Fruit fly (Drosophila melanogaster) whole organism, embryonic: ENCODE data around the gene CG32102.

Source experiments
- Atf-2 ChIP-seq: fragments of 200-800 bp; sonication (Bioruptor generic); optimal IDR thresholded peaks from 2 replicates; lab custom pipeline; 2016; ENCODE audit warnings: missing biosample characterization, missing genetic modification characterization
- Bdp1 ChIP-seq: fragments of 200-800 bp; sonication (Bioruptor generic); optimal IDR thresholded peaks from 3 replicates; lab custom pipeline; 2016; ENCODE audit warnings: missing biosample characterization, missing genetic modification characterization
- CG10565 ChIP-seq: fragments of 200-800 bp; sonication (Bioruptor generic); optimal IDR thresholded peaks from 3 replicates; lab custom pipeline; 2016; ENCODE audit warnings: missing biosample characterization, mild to moderate bottlenecking, missing genetic modification characterization
- CG10959 ChIP-seq: fragments of 200-800 bp; sonication (Bioruptor generic); IDR thresholded peaks from 2 replicates; pipeline ENCODE4 v1.3.6; 2022; ENCODE audit warnings: missing biosample characterization, missing genetic modification characterization
- CG11695 ChIP-seq: fragments of 200-800 bp; sonication (Bioruptor generic); IDR thresholded peaks from 3 replicates; pipeline ENCODE4 v1.3.6; 2022; ENCODE audit warnings: missing biosample characterization, missing genetic modification characterization
- CG13123 ChIP-seq: fragments of 200-800 bp; sonication (Bioruptor generic); optimal IDR thresholded peaks from 2 replicates; lab custom pipeline; 2016; ENCODE audit warnings: missing biosample characterization, missing genetic modification characterization
- CG17912 ChIP-seq: fragments of 200-800 bp; sonication (Bioruptor generic); optimal IDR thresholded peaks from 2 replicates; lab custom pipeline; 2018; ENCODE audit warnings: missing biosample characterization, mild to moderate bottlenecking, missing genetic modification characterization
- CG2712 ChIP-seq: fragments of 200-800 bp; optimal IDR thresholded peaks from 3 replicates; lab custom pipeline; 2019; ENCODE audit warnings: missing biosample characterization, mild to moderate bottlenecking, missing genetic modification characterization, moderate library complexity
- CG3163 ChIP-seq: fragments of 200-800 bp; sonication (Bioruptor generic); optimal IDR thresholded peaks from 3 replicates; lab custom pipeline; 2016; ENCODE audit warnings: missing biosample characterization, missing genetic modification characterization
- CG3847 ChIP-seq: fragments of 200-800 bp; sonication (Bioruptor generic); IDR thresholded peaks from 2 replicates; pipeline ENCODE4 v1.3.6; 2022; ENCODE audit warnings: missing biosample characterization, missing genetic modification characterization
- CG4707 ChIP-seq: fragments of 200-800 bp; sonication (Bioruptor generic); optimal IDR thresholded peaks from 2 replicates; lab custom pipeline; 2018; ENCODE audit warnings: missing biosample characterization, mild to moderate bottlenecking, missing genetic modification characterization, moderate library complexity
- CG4820 ChIP-seq: fragments of 200-800 bp; sonication (Bioruptor generic); optimal IDR thresholded peaks from 3 replicates; lab custom pipeline; 2016; ENCODE audit warnings: missing biosample characterization, missing genetic modification characterization
- CG5245 ChIP-seq: fragments of 200-800 bp; sonication (Bioruptor generic); optimal IDR thresholded peaks from 3 replicates; lab custom pipeline; 2016; ENCODE audit warnings: missing biosample characterization, missing genetic modification characterization
- CG5953 ChIP-seq: fragments of 200-800 bp; sonication (Bioruptor generic); IDR thresholded peaks from 2 replicates; pipeline ENCODE4 v1.3.6; 2022; ENCODE audit warnings: missing biosample characterization, missing genetic modification characterization
- CG7928 ChIP-seq: fragments of 200-800 bp; sonication (Bioruptor generic); optimal IDR thresholded peaks from 2 replicates; lab custom pipeline; 2017; ENCODE audit warnings: missing biosample characterization, mild to moderate bottlenecking, missing genetic modification characterization
- CG9817 ChIP-seq: fragments of 200-800 bp; sonication (Bioruptor generic); optimal IDR thresholded peaks from 2 replicates; lab custom pipeline; 2018; ENCODE audit warnings: missing biosample characterization, mild to moderate bottlenecking, missing genetic modification characterization, moderate library complexity
- CG9876 ChIP-seq: fragments of 200-800 bp; sonication (Bioruptor generic); optimal IDR thresholded peaks from 2 replicates; lab custom pipeline; 2016; ENCODE audit warnings: missing biosample characterization, missing genetic modification characterization
- CTCF ChIP-seq: fragments of 200-800 bp; sonication (Bioruptor generic); optimal IDR thresholded peaks from 2 replicates; lab custom pipeline; 2017; ENCODE audit warnings: missing biosample characterization, mild to moderate bottlenecking, missing genetic modification characterization, moderate library complexity
- CoRest ChIP-seq: fragments of 200-800 bp; sonication (Bioruptor generic); optimal IDR thresholded peaks from 3 replicates; lab custom pipeline; 2018; ENCODE audit warnings: missing biosample characterization, mild to moderate bottlenecking, missing genetic modification characterization, moderate library complexity
- Dip3 ChIP-seq: fragments of 200-800 bp; sonication (Bioruptor generic); optimal IDR thresholded peaks from 3 replicates; lab custom pipeline; 2016; ENCODE audit warnings: missing biosample characterization, missing genetic modification characterization
- Ets97D ChIP-seq: fragments of 200-800 bp; sonication (Bioruptor generic); optimal IDR thresholded peaks from 3 replicates; lab custom pipeline; 2016; ENCODE audit warnings: missing biosample characterization, missing genetic modification characterization
- Gug ChIP-seq: fragments of 200-800 bp; sonication (Bioruptor generic); IDR thresholded peaks from 4 replicates; pipeline ENCODE4 v1.3.6; 2022; ENCODE audit warnings: missing biosample characterization, missing genetic modification characterization
- HmgZ ChIP-seq: fragments of 200-800 bp; sonication (Bioruptor generic); optimal IDR thresholded peaks from 2 replicates; lab custom pipeline; 2018; ENCODE audit warnings: missing biosample characterization, mild to moderate bottlenecking, missing genetic modification characterization
- Hr39 ChIP-seq: fragments of >200 bp; optimal IDR thresholded peaks from 2 replicates; lab custom pipeline; 2017
- MBD-R2 ChIP-seq: fragments of 200-800 bp; sonication (Bioruptor generic); IDR thresholded peaks from 2 replicates; pipeline ENCODE4 v1.3.6; 2022; ENCODE audit warnings: missing biosample characterization, missing genetic modification characterization
- MESR4 ChIP-seq: fragments of 200-800 bp; sonication (Bioruptor generic); optimal IDR thresholded peaks from 2 replicates; lab custom pipeline; 2018; ENCODE audit warnings: missing biosample characterization, mild to moderate bottlenecking, missing genetic modification characterization, moderate library complexity
- Max ChIP-seq: fragments of 200-800 bp; sonication (Bioruptor generic); optimal IDR thresholded peaks from 2 replicates; lab custom pipeline; 2016; ENCODE audit warnings: missing biosample characterization, mild to moderate bottlenecking, missing genetic modification characterization
- NK7.1 ChIP-seq: fragments of 200-800 bp; sonication (Bioruptor generic); optimal IDR thresholded peaks from 3 replicates; lab custom pipeline; 2016; ENCODE audit warnings: missing biosample characterization, missing genetic modification characterization
- Nf-YA ChIP-seq: fragments of 200-800 bp; sonication (Bioruptor generic); IDR thresholded peaks from 2 replicates; pipeline ENCODE4 v1.3.6; 2022; ENCODE audit warnings: missing biosample characterization, missing genetic modification characterization
- bsh ChIP-seq, 2 experiments: fragments of 200-800 bp; sonication (Bioruptor generic); optimal IDR thresholded peaks; 2 replicates each; lab custom pipeline; 2017 to 2018; ENCODE audit warnings: mild to moderate bottlenecking in 2 of 2, missing biosample characterization in 2 of 2, missing genetic modification characterization in 2 of 2, moderate library complexity in 1 of 2
- cas ChIP-seq: fragments of 200-800 bp; sonication (Bioruptor generic); IDR thresholded peaks from 2 replicates; pipeline ENCODE4 v1.3.6; 2022; ENCODE audit warnings: missing biosample characterization, missing genetic modification characterization
- danr ChIP-seq: fragments of 200-800 bp; sonication (Bioruptor generic); IDR thresholded peaks from 2 replicates; pipeline ENCODE4 v1.3.6; 2022; ENCODE audit warnings: missing biosample characterization, missing genetic modification characterization
- esg ChIP-seq: fragments of 200-800 bp; sonication (Bioruptor generic); conservative IDR thresholded peaks from 2 replicates; pipeline ENCODE4 v1.3.6; 2022; ENCODE audit warnings: missing biosample characterization, missing genetic modification characterization
- fd102C ChIP-seq: fragments of 200-800 bp; sonication (Bioruptor generic); optimal IDR thresholded peaks from 2 replicates; lab custom pipeline; 2018; ENCODE audit warnings: missing biosample characterization, mild to moderate bottlenecking, missing genetic modification characterization, moderate library complexity
- insv ChIP-seq, 2 experiments: fragments of 200-800 bp; sonication (Bioruptor generic); optimal IDR thresholded peaks; 3 replicates each; lab custom pipeline; 2016 to 2018; ENCODE audit warnings: missing biosample characterization in 2 of 2, missing genetic modification characterization in 2 of 2
- ken ChIP-seq: fragments of 200-800 bp; sonication (Bioruptor generic); IDR thresholded peaks from 3 replicates; pipeline ENCODE4 v1.3.6; 2022; ENCODE audit warnings: missing biosample characterization, missing genetic modification characterization
- lab ChIP-seq: fragments of 200-800 bp; sonication (Bioruptor generic); optimal IDR thresholded peaks from 3 replicates; lab custom pipeline; 2017; ENCODE audit warnings: missing biosample characterization, missing genetic modification characterization, mild to moderate bottlenecking, moderate library complexity, missing genetic modification reagents
- luna ChIP-seq: fragments of 200-800 bp; sonication (Bioruptor generic); optimal IDR thresholded peaks from 2 replicates; lab custom pipeline; 2016; ENCODE audit warnings: missing biosample characterization, missing genetic modification characterization
- p53 ChIP-seq: fragments of 200-800 bp; sonication (Bioruptor generic); optimal IDR thresholded peaks from 2 replicates; lab custom pipeline; 2016; ENCODE audit warnings: missing biosample characterization, missing genetic modification characterization
- pita ChIP-seq: fragments of 200-800 bp; sonication (Bioruptor generic); optimal IDR thresholded peaks from 2 replicates; lab custom pipeline; 2017; ENCODE audit warnings: missing biosample characterization, mild to moderate bottlenecking, missing genetic modification characterization
- pnt ChIP-seq: fragments of 200-800 bp; sonication (Bioruptor generic); optimal IDR thresholded peaks from 3 replicates; lab custom pipeline; 2016; ENCODE audit warnings: missing biosample characterization, missing genetic modification characterization
- pzg ChIP-seq: fragments of 200-800 bp; sonication (Bioruptor generic); optimal IDR thresholded peaks from 3 replicates; lab custom pipeline; 2018; ENCODE audit warnings: missing biosample characterization, mild to moderate bottlenecking, missing genetic modification characterization, moderate library complexity
- sima ChIP-seq: fragments of 200-800 bp; sonication (Bioruptor generic); optimal IDR thresholded peaks from 2 replicates; lab custom pipeline; 2016; ENCODE audit warnings: missing biosample characterization, missing genetic modification characterization
- tgo ChIP-seq: fragments of 200-800 bp; sonication (Bioruptor generic); IDR thresholded peaks from 3 replicates; pipeline ENCODE4 v1.3.6; 2022; ENCODE audit warnings: missing biosample characterization, missing genetic modification characterization
- tll ChIP-seq, 2 experiments: fragments of 200-800 bp in 1 of 2; fragments of >200 bp in 1 of 2; sonication (Bioruptor generic) in 1 of 2; optimal IDR thresholded peaks; 2 replicates each; lab custom pipeline; 2017 to 2019; ENCODE audit warnings: missing biosample characterization in 2 of 2, missing genetic modification characterization in 2 of 2, mild to moderate bottlenecking in 1 of 2, moderate library complexity in 1 of 2
- toy ChIP-seq: fragments of 200-800 bp; sonication (Bioruptor generic); IDR thresholded peaks from 2 replicates; pipeline ENCODE4 v1.3.6; 2022; ENCODE audit warnings: missing biosample characterization, missing genetic modification characterization
- trem ChIP-seq: fragments of 200-800 bp; optimal IDR thresholded peaks from 3 replicates; lab custom pipeline; 2019; ENCODE audit warnings: missing biosample characterization, mild to moderate bottlenecking, missing genetic modification characterization, moderate library complexity
- ttk ChIP-seq: fragments of 200-800 bp; sonication (Bioruptor generic); IDR thresholded peaks from 2 replicates; pipeline ENCODE4 v2.1.2; 2022; ENCODE audit warnings: missing biosample characterization, missing genetic modification characterization
- vfl ChIP-seq: fragments of 200-800 bp; sonication (Bioruptor generic); optimal IDR thresholded peaks from 2 replicates; lab custom pipeline; 2016; ENCODE audit warnings: missing biosample characterization, missing genetic modification characterization
- wek ChIP-seq: fragments of 200-800 bp; sonication (Bioruptor generic); optimal IDR thresholded peaks from 3 replicates; lab custom pipeline; 2018; ENCODE audit warnings: missing biosample characterization, mild to moderate bottlenecking, missing genetic modification characterization, moderate library complexity
- zen ChIP-seq: fragments of 200-800 bp; sonication (Bioruptor generic); optimal IDR thresholded peaks from 3 replicates; lab custom pipeline; 2018; ENCODE audit warnings: missing biosample characterization, mild to moderate bottlenecking, missing genetic modification characterization, moderate library complexity
- zfh2 ChIP-seq: fragments of 200-800 bp; sonication (Bioruptor generic); optimal IDR thresholded peaks from 2 replicates; lab custom pipeline; 2016; ENCODE audit warnings: missing biosample characterization, missing genetic modification characterization

The CG32102 gene

DNA sequence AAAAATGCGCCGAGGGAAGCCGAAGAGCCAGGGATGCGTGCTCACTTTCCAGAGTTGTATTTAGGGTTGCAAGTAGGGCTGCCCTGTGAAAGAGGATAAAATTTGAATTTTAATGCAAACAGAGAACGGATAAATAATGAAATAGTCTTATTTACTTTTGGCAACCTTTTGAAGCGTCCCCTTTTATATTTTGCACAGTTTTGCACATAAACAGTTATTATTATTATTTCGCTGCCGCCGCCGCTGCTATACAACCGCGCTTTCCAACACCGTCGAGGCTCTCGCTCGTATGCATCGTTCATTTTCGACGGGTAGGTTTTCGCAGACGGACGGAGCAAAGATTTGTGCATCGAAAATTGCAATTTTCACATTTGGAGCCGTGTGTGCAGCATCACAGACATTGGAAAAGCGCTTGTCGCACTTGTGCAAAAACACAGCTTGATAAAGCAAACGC is 45.2 kb upstream of the CG32102 start, which contains the start of the genes sti and tral (continued):
- TF ChIP-seq CG11695 (GFP tag; lab: Robert Waterston, UW) (peak; percentile 68; the same call in 2 of the 3 replicates), p53 (GFP tag; lab: Kevin White, UChicago) (peak; percentile 88), CoRest (tag; lab: Kevin White, UChicago) (peak; percentile 89), Ets97D (GFP tag; lab: Kevin White, UChicago) (peak; percentile 97), CG4820 (GFP tag; lab: Kevin White, UChicago) (peak; percentile 89), CG9817 (tag; lab: Kevin White, UChicago) (peak; percentile 92), CG10565 (GFP tag; lab: Kevin White, UChicago) (peak; percentile 59), luna (peak; percentile 88), Bdp1 (peak; percentile 84), Dip3 (GFP tag; lab: Kevin White, UChicago) (peak; percentile 95), pnt (GFP tag; lab: Kevin White, UChicago) (peak; percentile 92), pita (no peak), MESR4 (GFP tag; lab: Kevin White, UChicago) (peak; percentile 86), CG3163 (GFP tag; lab: Kevin White, UChicago) (peak; percentile 82), CG3847 (GFP tag; lab: Robert Waterston, UW) (peak; percentile 91), CG4707 (GFP tag; lab: Kevin White, UChicago) (peak; percentile 41), danr (GFP tag; lab: Robert Waterston, UW) (peak; percentile 66; the same call in 1 of the 2 replicates), CG10959 (GFP tag; lab: Robert Waterston, UW) (peak; percentile 72), Atf-2 (GFP tag; lab: Kevin White, UChicago) (peak; percentile 87), Hr39 (peak; percentile 55), zen (peak; percentile 82), HmgZ (peak; percentile 95), insv (GFP tag; optimal IDR thresholded peaks at IDR 0.05; lab: Kevin White, UChicago) (peak in 1 of 2 experiments; percentile 74), vfl (peak; percentile 93), CG9876 (GFP tag; lab: Kevin White, UChicago) (peak; percentile 91), Gug (GFP tag; lab: Robert Waterston, UW) (peak; percentile 91), bsh (GFP tag; optimal IDR thresholded peaks at IDR 0.05; lab: Kevin White, UChicago) (peak; percentile 23 to 76), CG7928 (GFP tag; lab: Kevin White, UChicago) (peak; percentile 100), trem (peak; percentile 97), CG17912 (GFP tag; lab: Kevin White, UChicago) (peak; percentile 69), Max (peak; percentile 88), zfh2 (GFP tag; lab: Kevin White, UChicago) (peak; percentile 96), cas (peak; percentile 81; the same call in 1 of the 2 replicates), CG2712 (tag; lab: Kevin White, UChicago) (peak; percentile 84), ken (GFP tag; lab: Robert Waterston, UW) (peak; percentile 87), esg (peak; percentile 73), fd102C (GFP tag; lab: Kevin White, UChicago) (peak; percentile 44), CG5953 (GFP tag; lab: Robert Waterston, UW) (peak; percentile 57; the same call in 1 of the 2 replicates), NK7.1 (GFP tag; lab: Kevin White, UChicago) (peak; percentile 88), tll (GFP tag; optimal IDR thresholded peaks at IDR 0.05; lab: Kevin White, UChicago) (no peak), toy (GFP tag; lab: Robert Waterston, UW) (no peak), lab (GFP tag; lab: Kevin White, UChicago) (peak; percentile 93), ttk (GFP tag; lab: Robert Waterston, UW) (peak; percentile 84), MBD-R2 (GFP tag; lab: Robert Waterston, UW) (peak; percentile 91), CG5245 (GFP tag; lab: Kevin White, UChicago) (peak; percentile 86), CG13123 (GFP tag; lab: Kevin White, UChicago) (peak; percentile 88), Nf-YA (peak; percentile 57; the same call in 1 of the 2 replicates), tgo (GFP tag; lab: Robert Waterston, UW) (peak; percentile 87), pzg (GFP tag; lab: Kevin White, UChicago) (peak; percentile 93), wek (GFP tag; lab: Kevin White, UChicago) (peak; percentile 1), CTCF (peak; percentile 74), sima (GFP tag; lab: Kevin White, UChicago) (peak; percentile 42)
